Worm (Caenorhabditis elegans): ENCODE measurements around the gene Y38H6C.21.

DNA sequence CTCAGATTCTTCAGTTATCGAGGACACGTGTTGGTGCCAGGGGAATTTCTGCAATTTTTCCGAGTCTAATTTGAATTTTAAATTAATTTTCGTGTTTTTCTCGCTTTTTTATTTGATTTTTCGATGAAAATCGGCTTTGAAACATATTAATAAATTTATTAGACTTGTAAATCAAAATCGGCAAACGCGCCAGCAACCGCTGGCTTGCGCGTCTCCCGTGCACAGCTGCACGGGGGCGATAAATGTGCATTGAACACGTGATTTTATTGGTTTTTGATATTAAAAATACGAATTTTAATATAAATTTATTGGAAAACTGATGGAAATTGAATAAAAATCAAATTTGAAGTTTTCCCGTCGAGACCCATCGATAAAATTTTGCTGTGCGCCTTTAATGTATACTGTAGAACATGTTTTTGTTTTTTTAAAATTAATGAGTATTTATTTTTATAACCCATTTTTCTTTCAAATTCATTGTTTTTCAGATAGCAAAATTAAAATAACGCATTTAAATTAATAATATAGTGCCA is 25.5 kb upstream of the Y38H6C.21 start, which contains the start of gene F26F2.7:
- TF ChIP-seq hlh-26 (GFP tag; conservative IDR thresholded peaks at IDR 0.05) (no peak), dpl-1 (GFP tag; optimal IDR thresholded peaks at IDR 0.05) (peak; percentile 59), bed-2 (GFP tag; IDR thresholded peaks at IDR 0.05) (no peak), F55B11.4 (tag; optimal IDR thresholded peaks at IDR 0.05; ENCODE audit: borderline replicate concordance, insufficient read depth) (no peak), ets-4 (GFP tag; optimal IDR thresholded peaks at IDR 0.05) (no peak), Y67H2A.10 (GFP tag; conservative IDR thresholded peaks at IDR 0.05) (peak; percentile 63; the same call in 1 of the 2 replicates), ceh-58 (GFP tag; IDR thresholded peaks at IDR 0.05) (no peak), snpc-4 (GFP tag; optimal IDR thresholded peaks at IDR 0.05) (no peak), snpc-4 (tag; optimal IDR thresholded peaks at IDR 0.05) (peak in 3 of 4 experiments; percentile 26 to 85 (median 79)), madf-6 (GFP tag; IDR thresholded peaks at IDR 0.05) (peak; percentile 99), attf-5 (GFP tag; optimal IDR thresholded peaks at IDR 0.05) (peak; percentile 92), madf-3 (GFP tag; IDR thresholded peaks at IDR 0.05) (peak; percentile 83), madf-8 (GFP tag; conservative IDR thresholded peaks at IDR 0.05) (peak; percentile 99), somi-1 (GFP tag; optimal IDR thresholded peaks at IDR 0.05) (peak; percentile 29), unc-62 (GFP tag; optimal IDR thresholded peaks at IDR 0.05) (no peak)
